Worm (Caenorhabditis elegans) whole organism, L2 larva: ENCODE measurements around the gene aqp-11.

ENCODE experiments used
- C34F6.9 ChIP-seq: fragments of 150-350 bp; optimal IDR thresholded peaks from 2 replicates; lab custom pipeline; 2014; ENCODE audit warnings: missing biosample characterization, missing genetic modification characterization
- F13H6.1 ChIP-seq: sonication (generic microtip); optimal IDR thresholded peaks from 2 replicates; lab custom pipeline; 2016; ENCODE audit warnings: missing genetic modification characterization, missing compliant biosample characterization
- R02D3.7 ChIP-seq: fragments of 150-350 bp; optimal IDR thresholded peaks from 2 replicates; lab custom pipeline; 2014; ENCODE audit warnings: missing biosample characterization, missing genetic modification characterization
- Y55F3AM.14 ChIP-seq: fragments of 200-800 bp; sonication (Bioruptor generic); optimal IDR thresholded peaks from 2 replicates; lab custom pipeline; 2018; ENCODE audit warnings: mild to moderate bottlenecking, missing genetic modification characterization, missing compliant biosample characterization
- ZK546.5 ChIP-seq: sonication (generic microtip); optimal IDR thresholded peaks from 2 replicates; lab custom pipeline; 2017; ENCODE audit warnings: missing biosample characterization, missing genetic modification characterization
- alr-1 ChIP-seq: fragments of 150-350 bp; optimal IDR thresholded peaks from 2 replicates; lab custom pipeline; 2014; ENCODE audit warnings: missing biosample characterization, missing genetic modification characterization
- aly-2 ChIP-seq: fragments of 150-350 bp; optimal IDR thresholded peaks from 2 replicates; lab custom pipeline; 2014; ENCODE audit warnings: missing biosample characterization, missing genetic modification characterization
- ama-1 ChIP-seq: fragments of 150-350 bp; optimal IDR thresholded peaks from 2 replicates; lab custom pipeline; 2018; ENCODE audit warnings: inconsistent platforms
- blmp-1 ChIP-seq: sonication (generic microtip); optimal IDR thresholded peaks from 2 replicates; lab custom pipeline; 2017; ENCODE audit warnings: missing genetic modification characterization, mild to moderate bottlenecking, missing compliant biosample characterization, antibody characterized with exemption, moderate library complexity; ENCODE audit not compliant: insufficient read depth
- ceh-16 ChIP-seq: fragments of 150-350 bp; optimal IDR thresholded peaks from 2 replicates; lab custom pipeline; 2014; ENCODE audit warnings: missing biosample characterization, missing genetic modification characterization
- ceh-82 ChIP-seq: fragments of 150-350 bp; optimal IDR thresholded peaks from 2 replicates; lab custom pipeline; 2014; ENCODE audit warnings: missing biosample characterization, missing genetic modification characterization
- dmd-4 ChIP-seq: sonication (generic microtip); optimal IDR thresholded peaks from 2 replicates; lab custom pipeline; 2017; ENCODE audit warnings: missing biosample characterization, missing genetic modification characterization
- egl-27 ChIP-seq: sonication (generic microtip); optimal IDR thresholded peaks from 3 replicates; lab custom pipeline; 2017; ENCODE audit warnings: missing biosample characterization, missing genetic modification reagents, missing genetic modification characterization
- elt-1 ChIP-seq: fragments of 150-350 bp; optimal IDR thresholded peaks from 2 replicates; lab custom pipeline; 2014; ENCODE audit warnings: missing biosample characterization, missing genetic modification characterization
- elt-3 ChIP-seq: sonication (generic microtip); optimal IDR thresholded peaks from 2 replicates; lab custom pipeline; 2017; ENCODE audit warnings: missing biosample characterization, missing genetic modification characterization
- fos-1 ChIP-seq: fragments of 150-350 bp; optimal IDR thresholded peaks from 2 replicates; lab custom pipeline; 2014; ENCODE audit warnings: missing biosample characterization, missing genetic modification characterization
- gmeb-1 ChIP-seq: fragments of 150-350 bp; optimal IDR thresholded peaks from 2 replicates; lab custom pipeline; 2014; ENCODE audit warnings: missing biosample characterization, missing genetic modification characterization
- lin-11 ChIP-seq: fragments of 150-350 bp; sonication (generic microtip); optimal IDR thresholded peaks from 2 replicates; lab custom pipeline; 2014; ENCODE audit warnings: missing biosample characterization, missing genetic modification characterization, inconsistent platforms, mixed read lengths
- lin-13 ChIP-seq: fragments of 150-350 bp; optimal IDR thresholded peaks from 2 replicates; lab custom pipeline; 2014; ENCODE audit warnings: missing biosample characterization, missing genetic modification reagents, missing genetic modification characterization
- lin-39 ChIP-seq: fragments of 150-350 bp; optimal IDR thresholded peaks from 2 replicates; lab custom pipeline; 2014; ENCODE audit warnings: missing biosample characterization, missing genetic modification reagents, missing genetic modification characterization
- lsy-2 ChIP-seq, 2 experiments: fragments of 150-350 bp in 1 of 2; sonication (generic microtip) in 1 of 2; optimal IDR thresholded peaks; 2 replicates each; lab custom pipeline; 2014 to 2017; ENCODE audit warnings: missing biosample characterization in 2 of 2, missing genetic modification characterization in 2 of 2
- mab-5 ChIP-seq: fragments of 150-350 bp; optimal IDR thresholded peaks from 2 replicates; lab custom pipeline; 2014; ENCODE audit warnings: missing biosample characterization, missing genetic modification characterization
- mdl-1 ChIP-seq, 2 experiments: fragments of 150-350 bp in 1 of 2; sonication (generic microtip) in 1 of 2; optimal IDR thresholded peaks; 2 replicates each; lab custom pipeline; 2017; ENCODE audit warnings: missing biosample characterization in 2 of 2, missing genetic modification characterization in 2 of 2
- nhr-10 ChIP-seq: sonication (generic microtip); optimal IDR thresholded peaks from 2 replicates; lab custom pipeline; 2017; ENCODE audit warnings: missing biosample characterization, missing genetic modification characterization
- nhr-11 ChIP-seq: fragments of 150-350 bp; optimal IDR thresholded peaks from 2 replicates; lab custom pipeline; 2014; ENCODE audit warnings: missing biosample characterization, missing genetic modification characterization
- nhr-12 ChIP-seq: fragments of 150-350 bp; optimal IDR thresholded peaks from 2 replicates; lab custom pipeline; 2014; ENCODE audit warnings: missing biosample characterization, missing genetic modification characterization
- nhr-129 ChIP-seq: fragments of 150-350 bp; optimal IDR thresholded peaks from 2 replicates; lab custom pipeline; 2014; ENCODE audit warnings: missing biosample characterization, missing genetic modification characterization
- nhr-21 ChIP-seq: fragments of 150-350 bp; optimal IDR thresholded peaks from 2 replicates; lab custom pipeline; 2014; ENCODE audit warnings: missing biosample characterization, missing genetic modification characterization
- nhr-23 ChIP-seq: fragments of 150-350 bp; optimal IDR thresholded peaks from 2 replicates; lab custom pipeline; 2014; ENCODE audit warnings: missing biosample characterization, missing genetic modification reagents, missing genetic modification characterization
- nhr-237 ChIP-seq: fragments of 150-350 bp; optimal IDR thresholded peaks from 2 replicates; lab custom pipeline; 2014; ENCODE audit warnings: missing biosample characterization, missing genetic modification characterization
- nhr-25 ChIP-seq: fragments of 150-350 bp; sonication (generic microtip); optimal IDR thresholded peaks from 3 replicates; lab custom pipeline; 2014; ENCODE audit warnings: missing biosample characterization, missing genetic modification characterization
- nhr-6 ChIP-seq: fragments of 150-350 bp; optimal IDR thresholded peaks from 2 replicates; lab custom pipeline; 2014; ENCODE audit warnings: missing biosample characterization, missing genetic modification characterization
- nhr-77 ChIP-seq: fragments of 150-350 bp; optimal IDR thresholded peaks from 2 replicates; lab custom pipeline; 2014; ENCODE audit warnings: missing biosample characterization, missing genetic modification characterization
- peb-1 ChIP-seq: fragments of 150-350 bp; optimal IDR thresholded peaks from 2 replicates; lab custom pipeline; 2014; ENCODE audit warnings: missing biosample characterization, missing genetic modification characterization
- skn-1 ChIP-seq: sonication (generic microtip); optimal IDR thresholded peaks from 2 replicates; lab custom pipeline; 2017; ENCODE audit warnings: missing biosample characterization, missing genetic modification characterization
- sma-3 ChIP-seq: sonication (generic microtip); optimal IDR thresholded peaks from 2 replicates; lab custom pipeline; 2016; ENCODE audit warnings: missing genetic modification reagents, missing genetic modification characterization, missing compliant biosample characterization
- sma-9 ChIP-seq, 2 experiments: fragments of 150-350 bp in 1 of 2; sonication (generic microtip) in 1 of 2; optimal IDR thresholded peaks; 2 replicates each; lab custom pipeline; 2014 to 2016; ENCODE audit warnings: missing genetic modification characterization in 2 of 2, mild to moderate bottlenecking in 1 of 2, missing biosample characterization in 1 of 2, missing compliant biosample characterization in 1 of 2, missing genetic modification reagents in 1 of 2, moderate library complexity in 1 of 2
- snpc-4 ChIP-seq: fragments of 150-350 bp; optimal IDR thresholded peaks from 2 replicates; lab custom pipeline; 2014; ENCODE audit warnings: missing biosample characterization, missing genetic modification characterization
- unc-39 ChIP-seq: fragments of 150-350 bp; optimal IDR thresholded peaks from 2 replicates; lab custom pipeline; 2014; ENCODE audit warnings: missing biosample characterization, missing genetic modification characterization
- unc-62 ChIP-seq: fragments of 150-350 bp; optimal IDR thresholded peaks from 2 replicates; lab custom pipeline; 2014; ENCODE audit warnings: missing biosample characterization, missing genetic modification reagents, missing genetic modification characterization
- zag-1 ChIP-seq: fragments of 150-350 bp; optimal IDR thresholded peaks from 2 replicates; lab custom pipeline; 2014; ENCODE audit warnings: missing biosample characterization, missing genetic modification characterization
- ztf-11 ChIP-seq: sonication (generic microtip); optimal IDR thresholded peaks from 2 replicates; lab custom pipeline; 2017; ENCODE audit warnings: missing biosample characterization, missing genetic modification characterization
- ztf-4 ChIP-seq: fragments of 150-350 bp; optimal IDR thresholded peaks from 2 replicates; lab custom pipeline; 2014; ENCODE audit warnings: missing biosample characterization, missing genetic modification characterization

Gene aqp-11

ce11 chrIII:13717505-13717904, 44.4 kb downstream of the aqp-11 start (continued):
- TF ChIP-seq lin-39 (tag; lab: Kevin White, UChicago) (no peak), sma-3 (GFP tag; lab: Kevin White, UChicago) (no peak), F13H6.1 (tag; lab: Kevin White, UChicago) (peak; percentile 76), elt-3 (tag; lab: Kevin White, UChicago) (no peak), nhr-77 (tag; lab: Kevin White, UChicago) (no peak), ztf-4 (peak; percentile 15), mdl-1 (tag; optimal IDR thresholded peaks at IDR 0.05; lab: Kevin White, UChicago) (peak; percentile 59 to 66), mab-5 (tag; lab: Kevin White, UChicago) (no peak), ceh-16 (tag; lab: Kevin White, UChicago) (peak; percentile 13), lsy-2 (tag; optimal IDR thresholded peaks at IDR 0.05; lab: Kevin White, UChicago) (peak in 1 of 2 experiments; percentile 59), sma-9 (GFP tag; optimal IDR thresholded peaks at IDR 0.05; lab: Kevin White, UChicago) (peak; percentile 85), sma-9 (tag; optimal IDR thresholded peaks at IDR 0.05; lab: Kevin White, UChicago) (no peak), ama-1 (lab: Kevin White, UChicago) (no peak), nhr-129 (tag; lab: Kevin White, UChicago) (peak; percentile 71), lin-13 (GFP tag; lab: Kevin White, UChicago) (peak; percentile 38)

ce11 chrIII:13718403-13718969, 45.4 kb downstream of the aqp-11 start:
- peak; percentile 47 for TF ChIP-seq sma-9 (GFP tag; optimal IDR thresholded peaks at IDR 0.05; lab: Kevin White, UChicago)
- no peak for TF ChIP-seq sma-9 (tag; optimal IDR thresholded peaks at IDR 0.05; lab: Kevin White, UChicago)
- TF ChIP-seq lin-11 (tag; lab: Kevin White, UChicago) = no peak
- no peak for TF ChIP-seq R02D3.7 (tag; lab: Kevin White, UChicago)
- no peak for TF ChIP-seq nhr-77 (tag; lab: Kevin White, UChicago)
- TF ChIP-seq nhr-6 = no peak
- TF ChIP-seq ama-1 (lab: Kevin White, UChicago) = no peak
- TF ChIP-seq mdl-1 (tag; optimal IDR thresholded peaks at IDR 0.05; lab: Kevin White, UChicago) = no peak
- TF ChIP-seq lsy-2 (tag; optimal IDR thresholded peaks at IDR 0.05; lab: Kevin White, UChicago) = peak in 1 of 2 experiments; percentile 30
- TF ChIP-seq nhr-129 (tag; lab: Kevin White, UChicago) = peak; percentile 17
- no peak for TF ChIP-seq nhr-237 (tag; lab: Kevin White, UChicago)
- no peak for TF ChIP-seq sma-3 (GFP tag; lab: Kevin White, UChicago)
- no peak for TF ChIP-seq mab-5 (tag; lab: Kevin White, UChicago)
- TF ChIP-seq F13H6.1 (tag; lab: Kevin White, UChicago) = peak; percentile 51
- peak; percentile 19 for TF ChIP-seq zag-1 (tag; lab: Kevin White, UChicago)
- TF ChIP-seq fos-1 (tag; lab: Kevin White, UChicago) = peak; percentile 13

ce11 chrIII:13719247-13719758, 46.2 kb downstream of the aqp-11 start:
- TF ChIP-seq dmd-4 (tag; lab: Kevin White, UChicago) (no peak), ceh-82 (no peak), peb-1 (tag; lab: Kevin White, UChicago) (no peak), sma-9 (GFP tag; optimal IDR thresholded peaks at IDR 0.05; lab: Kevin White, UChicago) (peak; percentile 57), sma-9 (tag; optimal IDR thresholded peaks at IDR 0.05; lab: Kevin White, UChicago) (no peak), ztf-4 (peak; percentile 24), nhr-21 (tag; lab: Kevin White, UChicago) (peak; percentile 63), nhr-6 (no peak), nhr-12 (tag; lab: Kevin White, UChicago) (no peak), mdl-1 (tag; optimal IDR thresholded peaks at IDR 0.05; lab: Kevin White, UChicago) (peak; percentile 53 to 71), sma-3 (GFP tag; lab: Kevin White, UChicago) (peak; percentile 10), ama-1 (lab: Kevin White, UChicago) (peak; percentile 22), nhr-129 (tag; lab: Kevin White, UChicago) (no peak), unc-62 (GFP tag; lab: Kevin White, UChicago) (no peak), nhr-23 (tag; lab: Kevin White, UChicago) (no peak), C34F6.9 (tag; lab: Kevin White, UChicago) (no peak), nhr-237 (tag; lab: Kevin White, UChicago) (no peak), lsy-2 (tag; optimal IDR thresholded peaks at IDR 0.05; lab: Kevin White, UChicago) (peak in 1 of 2 experiments; percentile 24), F13H6.1 (tag; lab: Kevin White, UChicago) (peak; percentile 55), elt-1 (no peak), mab-5 (tag; lab: Kevin White, UChicago) (no peak), unc-39 (tag; lab: Kevin White, UChicago) (no peak), ztf-11 (no peak), ZK546.5 (tag; lab: Kevin White, UChicago) (no peak), nhr-11 (tag; lab: Kevin White, UChicago) (no peak), elt-3 (tag; lab: Kevin White, UChicago) (no peak), lin-39 (tag; lab: Kevin White, UChicago) (no peak), alr-1 (tag; lab: Kevin White, UChicago) (no peak), egl-27 (tag; lab: Kevin White, UChicago) (no peak), R02D3.7 (tag; lab: Kevin White, UChicago) (no peak), nhr-10 (no peak), gmeb-1 (tag; lab: Kevin White, UChicago) (no peak), nhr-25 (tag; lab: Kevin White, UChicago) (peak; percentile 80), skn-1 (no peak), ceh-16 (tag; lab: Kevin White, UChicago) (no peak), snpc-4 (tag; lab: Kevin White, UChicago) (no peak), blmp-1 (tag; lab: Kevin White, UChicago) (peak; percentile 2), Y55F3AM.14 (no peak), lin-11 (tag; lab: Kevin White, UChicago) (no peak), lin-13 (GFP tag; lab: Kevin White, UChicago) (no peak), aly-2 (tag; lab: Kevin White, UChicago) (no peak)
